Fruit fly (Drosophila melanogaster): Measurements from ENCODE around the gene Hsc70-2.

The Hsc70-2 gene

dm6 chr3R:13032975-13033445 is 11.5 kb upstream of the Hsc70-2 start (continued):
- TF ChIP-seq Bteb2 (GFP tag; optimal IDR thresholded peaks at IDR 0.05) (no peak), CG4282 (GFP tag; optimal IDR thresholded peaks at IDR 0.05) (no peak), Antp (GFP tag; optimal IDR thresholded peaks at IDR 0.05) (no peak), pb (GFP tag; optimal IDR thresholded peaks at IDR 0.05) (no peak), Usf (GFP tag; optimal IDR thresholded peaks at IDR 0.05) (no peak), stwl (tag; optimal IDR thresholded peaks at IDR 0.05) (no peak), CG5180 (GFP tag; optimal IDR thresholded peaks at IDR 0.05) (no peak), CG42726 (GFP tag; IDR thresholded peaks at IDR 0.05; ENCODE audit: partially characterized antibody) (no peak), NfI (GFP tag; optimal IDR thresholded peaks at IDR 0.05) (no peak), CG1602 (GFP tag; optimal IDR thresholded peaks at IDR 0.05) (no peak), ap (GFP tag; IDR thresholded peaks at IDR 0.05) (no peak), CG8765 (GFP tag; IDR thresholded peaks at IDR 0.05) (no peak), CG6175 (GFP tag; IDR thresholded peaks at IDR 0.05) (no peak), CG15479 (GFP tag; optimal IDR thresholded peaks at IDR 0.05) (peak; percentile 86), CG18764 (GFP tag; optimal IDR thresholded peaks at IDR 0.05) (peak; percentile 42), odd (GFP tag; optimal IDR thresholded peaks at IDR 0.05) (peak; percentile 51), Nf-YA (GFP tag; IDR thresholded peaks at IDR 0.05) (0 out of 2 replicates have a peak, but pooled peaks have one; percentile 12), grn (GFP tag; optimal IDR thresholded peaks at IDR 0.05) (peak; percentile 79), Sry-β (GFP tag; optimal IDR thresholded peaks at IDR 0.05) (peak; percentile 26), crol (GFP tag; IDR thresholded peaks at IDR 0.05) (no peak), CG9609 (GFP tag; optimal IDR thresholded peaks at IDR 0.05) (no peak), salm (tag; optimal IDR thresholded peaks at IDR 0.05) (peak; percentile 26), Gug (GFP tag; IDR thresholded peaks at IDR 0.05) (no peak), Tbp (GFP tag; optimal IDR thresholded peaks at IDR 0.05) (no peak), CG30020 (tag; optimal IDR thresholded peaks at IDR 0.05) (no peak), CG17328 (GFP tag; IDR thresholded peaks at IDR 0.05) (peak; percentile 12; the same call in 1 of the 2 replicates), CG3995 (GFP tag; optimal IDR thresholded peaks at IDR 0.05) (peak; percentile 93), bbx (GFP tag; IDR thresholded peaks at IDR 0.05; ENCODE audit: partially characterized antibody) (no peak), tx (GFP tag; optimal IDR thresholded peaks at IDR 0.05) (no peak), Sry-δ (GFP tag; optimal IDR thresholded peaks at IDR 0.05) (peak; percentile 1), Deaf1 (tag; optimal IDR thresholded peaks at IDR 0.05) (no peak), CG10654 (GFP tag; optimal IDR thresholded peaks at IDR 0.05) (no peak), mirr (GFP tag; optimal IDR thresholded peaks at IDR 0.05) (no peak), Aef1 (GFP tag; IDR thresholded peaks at IDR 0.05) (no peak), CG7963 (GFP tag; IDR thresholded peaks at IDR 0.05; ENCODE audit: partially characterized antibody) (no peak), so (GFP tag; IDR thresholded peaks at IDR 0.05) (peak; percentile 40; the same call in 1 of the 3 replicates), CG1792 (GFP tag; optimal IDR thresholded peaks at IDR 0.05) (no peak), Optix (GFP tag; IDR thresholded peaks at IDR 0.05) (peak; percentile 44; the same call in 1 of the 3 replicates), CG9932 (GFP tag; IDR thresholded peaks at IDR 0.05) (no peak), CG8359 (GFP tag; optimal IDR thresholded peaks at IDR 0.05; ENCODE audit: borderline replicate concordance) (peak; percentile 45), Camta (GFP tag; optimal IDR thresholded peaks at IDR 0.05) (peak; percentile 9), gsb (GFP tag; IDR thresholded peaks at IDR 0.05) (0 out of 2 replicates have a peak, but pooled peaks have one; percentile 22), gsb-n (tag; optimal IDR thresholded peaks at IDR 0.05) (no peak), pros (GFP tag; optimal IDR thresholded peaks at IDR 0.05) (no peak), HLH3B (GFP tag; IDR thresholded peaks at IDR 0.05) (peak; percentile 12; the same call in 1 of the 2 replicates), Elba2 (GFP tag; optimal IDR thresholded peaks at IDR 0.05) (no peak), bcd (GFP tag; optimal IDR thresholded peaks at IDR 0.05) (no peak), kay (GFP tag; optimal IDR thresholded peaks at IDR 0.05) (no peak), bsh (GFP tag; optimal IDR thresholded peaks at IDR 0.05) (peak in 1 of 2 experiments; percentile 39), CG11456 (GFP tag; IDR thresholded peaks at IDR 0.05) (no peak), org-1 (GFP tag; optimal IDR thresholded peaks at IDR 0.05) (peak; percentile 39)

All from whole organism, embryonic.